Fruit fly (Drosophila melanogaster): Measurements from ENCODE around the gene grp.

The grp gene

DNA sequence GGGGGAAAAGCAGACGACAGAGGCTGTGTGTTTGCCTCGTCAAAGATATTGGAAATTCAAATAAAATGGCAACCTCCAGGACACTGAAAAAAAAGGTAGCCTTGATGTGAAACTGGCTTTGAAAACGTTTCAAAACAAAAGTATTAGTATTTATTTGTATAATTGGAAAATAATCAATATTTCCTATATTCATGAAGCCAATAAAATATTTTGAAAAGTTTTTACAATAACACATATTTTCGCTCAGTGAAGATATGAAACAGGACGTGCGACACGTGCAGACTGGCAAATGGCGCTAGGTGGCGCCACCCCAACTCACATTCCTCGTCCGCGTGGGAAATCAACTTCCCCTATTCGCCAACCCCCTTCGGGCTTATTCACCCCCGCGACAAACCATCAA is 32.1 kb upstream of the grp start:
- TF ChIP-seq Dfd (GFP tag; optimal IDR thresholded peaks at IDR 0.05) (no peak), Hr78 (GFP tag; optimal IDR thresholded peaks at IDR 0.05) (no peak), sv (GFP tag; optimal IDR thresholded peaks at IDR 0.05) (no peak), brk (GFP tag; optimal IDR thresholded peaks at IDR 0.05) (no peak), lola (GFP tag; optimal IDR thresholded peaks at IDR 0.05) (no peak), sage (GFP tag; optimal IDR thresholded peaks at IDR 0.05) (no peak), ey (GFP tag; optimal IDR thresholded peaks at IDR 0.05) (peak; percentile 3), h (GFP tag; optimal IDR thresholded peaks at IDR 0.05) (peak; percentile 33), CrebA (GFP tag; optimal IDR thresholded peaks at IDR 0.05; ENCODE audit: borderline replicate concordance) (no peak), Hr83 (GFP tag; optimal IDR thresholded peaks at IDR 0.05; ENCODE audit: poor library complexity, severe bottlenecking) (no peak), HLH106 (tag; optimal IDR thresholded peaks at IDR 0.05) (peak; percentile 47), CG9705 (GFP tag; optimal IDR thresholded peaks at IDR 0.05) (no peak), woc (GFP tag; optimal IDR thresholded peaks at IDR 0.05) (no peak), dl (GFP tag; optimal IDR thresholded peaks at IDR 0.05; ENCODE audit: insufficient read depth in 1 of 2, partially characterized antibody in 2 of 2) (no peak), dsf (GFP tag; optimal IDR thresholded peaks at IDR 0.05; ENCODE audit: borderline replicate concordance) (no peak), Rel (GFP tag; optimal IDR thresholded peaks at IDR 0.05) (no peak), Rel (tag; optimal IDR thresholded peaks at IDR 0.05) (no peak), GATAd (GFP tag; optimal IDR thresholded peaks at IDR 0.05) (no peak), Vsx2 (GFP tag; optimal IDR thresholded peaks at IDR 0.05; ENCODE audit: partially characterized antibody) (no peak), Dif (GFP tag; optimal IDR thresholded peaks at IDR 0.05; ENCODE audit: partially characterized antibody) (no peak), Jra (GFP tag; optimal IDR thresholded peaks at IDR 0.05) (no peak), OdsH (GFP tag; optimal IDR thresholded peaks at IDR 0.05) (peak; percentile 7), dmrt93B (GFP tag; optimal IDR thresholded peaks at IDR 0.05) (no peak), usp (GFP tag; optimal IDR thresholded peaks at IDR 0.05) (no peak), Hnf4 (GFP tag; optimal IDR thresholded peaks at IDR 0.05) (no peak), N (GFP tag; optimal IDR thresholded peaks at IDR 0.05) (no peak), psq (GFP tag; optimal IDR thresholded peaks at IDR 0.05) (no peak), jim (GFP tag; optimal IDR thresholded peaks at IDR 0.05) (no peak), Myc (optimal IDR thresholded peaks at IDR 0.05) (no peak), rgr (GFP tag; optimal IDR thresholded peaks at IDR 0.05) (peak; percentile 9), tai (GFP tag; optimal IDR thresholded peaks at IDR 0.05) (no peak), Sp1 (GFP tag; optimal IDR thresholded peaks at IDR 0.05) (peak; percentile 34), foxo (GFP tag; optimal IDR thresholded peaks at IDR 0.05) (peak in 1 of 2 experiments; percentile 48), Abd-B (GFP tag; optimal IDR thresholded peaks at IDR 0.05) (no peak), br (GFP tag; optimal IDR thresholded peaks at IDR 0.05) (no peak), CG32264 (GFP tag; optimal IDR thresholded peaks at IDR 0.05) (no peak), Mio (GFP tag; optimal IDR thresholded peaks at IDR 0.05) (no peak), fru (GFP tag; optimal IDR thresholded peaks at IDR 0.05) (peak; percentile 50), pan (optimal IDR thresholded peaks at IDR 0.05) (no peak)

DNA sequence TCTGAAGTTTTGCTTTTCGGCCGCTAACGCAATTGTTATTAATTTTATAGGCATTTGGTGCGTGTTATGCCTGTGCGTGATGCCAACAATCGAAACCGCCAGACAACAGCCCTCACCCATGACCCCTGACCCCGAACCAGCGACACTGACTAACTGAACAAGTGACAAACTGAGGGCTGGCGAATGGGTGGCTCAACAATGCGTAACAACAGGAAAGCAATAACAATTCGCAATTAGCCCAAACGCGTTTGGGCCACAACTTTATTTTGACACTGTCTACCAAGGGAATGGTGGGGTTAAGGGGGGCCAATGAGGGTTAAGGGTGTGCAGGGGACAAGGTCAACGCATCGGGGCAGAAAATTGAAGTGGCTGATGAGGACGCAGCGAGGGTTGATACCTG is 30.9 kb upstream of the grp start:
- TF ChIP-seq usp (GFP tag; optimal IDR thresholded peaks at IDR 0.05) (no peak), lola (GFP tag; optimal IDR thresholded peaks at IDR 0.05) (no peak), OdsH (GFP tag; optimal IDR thresholded peaks at IDR 0.05) (no peak), Hr78 (GFP tag; optimal IDR thresholded peaks at IDR 0.05) (no peak), h (GFP tag; optimal IDR thresholded peaks at IDR 0.05) (no peak), fru (GFP tag; optimal IDR thresholded peaks at IDR 0.05) (no peak), CG9705 (GFP tag; optimal IDR thresholded peaks at IDR 0.05) (no peak), jim (GFP tag; optimal IDR thresholded peaks at IDR 0.05) (no peak), Vsx2 (GFP tag; optimal IDR thresholded peaks at IDR 0.05; ENCODE audit: partially characterized antibody) (no peak), woc (GFP tag; optimal IDR thresholded peaks at IDR 0.05) (no peak), CrebA (GFP tag; optimal IDR thresholded peaks at IDR 0.05; ENCODE audit: borderline replicate concordance) (no peak), pan (optimal IDR thresholded peaks at IDR 0.05) (no peak), sv (GFP tag; optimal IDR thresholded peaks at IDR 0.05) (no peak), N (GFP tag; optimal IDR thresholded peaks at IDR 0.05) (no peak), dsf (GFP tag; optimal IDR thresholded peaks at IDR 0.05; ENCODE audit: borderline replicate concordance) (no peak), br (GFP tag; optimal IDR thresholded peaks at IDR 0.05) (no peak), ey (GFP tag; optimal IDR thresholded peaks at IDR 0.05) (no peak), Dif (GFP tag; optimal IDR thresholded peaks at IDR 0.05; ENCODE audit: partially characterized antibody) (no peak)
